Fruit fly (Drosophila melanogaster): Measurements from ENCODE around the gene CG15646.

The CG15646 gene

DNA sequence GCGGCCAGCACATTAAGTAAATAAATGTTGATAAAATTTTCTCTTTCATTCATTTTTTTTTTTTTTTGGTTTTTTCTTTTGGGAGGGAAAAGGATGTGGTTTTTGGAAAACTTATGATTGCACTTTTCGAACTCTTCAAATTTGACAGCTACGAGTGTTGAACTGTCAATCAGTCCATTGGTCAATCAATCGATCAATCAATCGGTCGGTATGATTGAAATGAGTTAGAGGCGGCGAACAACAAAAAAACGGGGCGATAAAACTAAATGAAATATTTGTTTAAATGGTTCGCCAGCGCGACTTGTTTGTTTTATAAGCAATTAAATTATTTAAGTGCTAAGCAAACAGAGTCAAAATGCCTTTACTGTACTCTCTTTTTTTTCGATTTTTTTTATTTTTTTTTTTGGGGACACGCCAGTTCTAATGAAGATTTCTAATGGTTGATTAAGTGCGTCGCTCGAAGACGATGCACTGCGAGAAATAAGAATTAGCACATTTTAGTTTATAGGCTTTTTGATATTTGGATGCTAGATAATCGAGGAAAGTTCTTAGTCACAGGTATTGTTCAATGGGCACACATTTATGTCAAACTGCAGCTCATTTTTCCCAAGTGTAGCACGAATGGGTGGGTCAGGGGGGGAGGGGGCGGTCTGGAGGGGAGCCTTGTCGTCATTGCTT is 51.7 kb downstream of the CG15646 start (continued):
- TF ChIP-seq Nf-YA (GFP tag; IDR thresholded peaks at IDR 0.05) (peak; percentile 54), Dref (GFP tag; IDR thresholded peaks at IDR 0.05) (no peak), CG30020 (tag; optimal IDR thresholded peaks at IDR 0.05) (peak; percentile 32), CG13775 (GFP tag; optimal IDR thresholded peaks at IDR 0.05) (peak; percentile 70), ttk (GFP tag; IDR thresholded peaks at IDR 0.05) (peak; percentile 78), CG12659 (GFP tag; optimal IDR thresholded peaks at IDR 0.05) (peak; percentile 74), nerfin-1 (tag; optimal IDR thresholded peaks at IDR 0.05) (peak; percentile 69), CG9609 (GFP tag; optimal IDR thresholded peaks at IDR 0.05) (peak; percentile 80), CG6175 (GFP tag; IDR thresholded peaks at IDR 0.05) (0 out of 3 replicates have a peak, but pooled peaks have one; percentile 8), CG34376 (GFP tag; optimal IDR thresholded peaks at IDR 0.05) (no peak), CG13287 (GFP tag; IDR thresholded peaks at IDR 0.05; ENCODE audit: partially characterized antibody) (no peak), CG30403 (GFP tag; optimal IDR thresholded peaks at IDR 0.05) (peak; percentile 85), her (GFP tag; optimal IDR thresholded peaks at IDR 0.05) (peak; percentile 59), vnd (GFP tag; IDR thresholded peaks at IDR 0.05; ENCODE audit: partially characterized antibody) (no peak), kni (GFP tag; optimal IDR thresholded peaks at IDR 0.05) (no peak), CoRest (tag; optimal IDR thresholded peaks at IDR 0.05) (peak; percentile 85), esg (GFP tag; conservative IDR thresholded peaks at IDR 0.05) (peak; percentile 71), CG5245 (GFP tag; optimal IDR thresholded peaks at IDR 0.05) (peak; percentile 90), Adf1 (GFP tag; IDR thresholded peaks at IDR 0.05) (no peak; the same call in 1 of the 2 replicates), tna (GFP tag; IDR thresholded peaks at IDR 0.05; ENCODE audit: partially characterized antibody) (no peak), lola (GFP tag; optimal IDR thresholded peaks at IDR 0.05) (peak in 1 of 3 experiments; percentile 73), CG7745 (tag; optimal IDR thresholded peaks at IDR 0.05) (no peak), CG17568 (GFP tag; optimal IDR thresholded peaks at IDR 0.05) (peak; percentile 49), CG10959 (GFP tag; IDR thresholded peaks at IDR 0.05) (peak; percentile 59; the same call in 1 of the 2 replicates), Dip2 (GFP tag; IDR thresholded peaks at IDR 0.05) (no peak), CG32532 (GFP tag; IDR thresholded peaks at IDR 0.05) (peak; percentile 78), nom (GFP tag; optimal IDR thresholded peaks at IDR 0.05) (no peak), h (optimal IDR thresholded peaks at IDR 0.05) (no peak), gsb (GFP tag; IDR thresholded peaks at IDR 0.05) (peak; percentile 62), Hmr (GFP tag; optimal IDR thresholded peaks at IDR 0.05) (peak; percentile 66), dan (GFP tag; IDR thresholded peaks at IDR 0.05) (peak; percentile 56; the same call in 1 of the 2 replicates), CG15696 (tag; optimal IDR thresholded peaks at IDR 0.05) (peak; percentile 61), Dp (GFP tag; optimal IDR thresholded peaks at IDR 0.05) (no peak), Lpt (GFP tag; optimal IDR thresholded peaks at IDR 0.05) (no peak), CG4617 (GFP tag; optimal IDR thresholded peaks at IDR 0.05; ENCODE audit: borderline replicate concordance) (peak; percentile 53), dmrt11E (tag; optimal IDR thresholded peaks at IDR 0.05) (peak; percentile 74), Xrp1 (GFP tag; IDR thresholded peaks at IDR 0.05) (peak; percentile 81), CG1792 (GFP tag; optimal IDR thresholded peaks at IDR 0.05) (peak; percentile 66), CG8281 (tag; optimal IDR thresholded peaks at IDR 0.05) (peak; percentile 95), CG14014 (GFP tag; IDR thresholded peaks at IDR 0.05) (peak; percentile 72), Dfd (GFP tag; optimal IDR thresholded peaks at IDR 0.05) (no peak), Fer2 (tag; optimal IDR thresholded peaks at IDR 0.05) (peak; percentile 17), CG1233 (GFP tag; optimal IDR thresholded peaks at IDR 0.05) (peak; percentile 76), D (optimal IDR thresholded peaks at IDR 0.05) (no peak), D (GFP tag; optimal IDR thresholded peaks at IDR 0.05) (peak; percentile 84), CG6683 (GFP tag; optimal IDR thresholded peaks at IDR 0.05) (peak; percentile 12), nmo (GFP tag; optimal IDR thresholded peaks at IDR 0.05) (peak; percentile 88), CG14441 (GFP tag; IDR thresholded peaks at IDR 0.05) (peak; percentile 85), lbe (GFP tag; optimal IDR thresholded peaks at IDR 0.05) (no peak)

All from whole organism, embryonic.